Worm (Caenorhabditis elegans) whole organism, L2 larva: Measurements from ENCODE around the gene C13A2.10.

Experiments
- ZK546.5 ChIP-seq: sonication (generic microtip); optimal IDR thresholded peaks from 2 replicates; lab custom pipeline; 2017; ENCODE audit warnings: missing biosample characterization, missing genetic modification characterization
- elt-3 ChIP-seq: sonication (generic microtip); optimal IDR thresholded peaks from 2 replicates; lab custom pipeline; 2017; ENCODE audit warnings: missing biosample characterization, missing genetic modification characterization
- fos-1 ChIP-seq: fragments of 150-350 bp; optimal IDR thresholded peaks from 2 replicates; lab custom pipeline; 2014; ENCODE audit warnings: missing biosample characterization, missing genetic modification characterization
- lin-11 ChIP-seq: fragments of 150-350 bp; sonication (generic microtip); optimal IDR thresholded peaks from 2 replicates; lab custom pipeline; 2014; ENCODE audit warnings: missing biosample characterization, missing genetic modification characterization, inconsistent platforms, mixed read lengths
- lsy-2 ChIP-seq, 2 experiments: fragments of 150-350 bp in 1 of 2; sonication (generic microtip) in 1 of 2; optimal IDR thresholded peaks; 2 replicates each; lab custom pipeline; 2014 to 2017; ENCODE audit warnings: missing biosample characterization in 2 of 2, missing genetic modification characterization in 2 of 2
- nhr-11 ChIP-seq: fragments of 150-350 bp; optimal IDR thresholded peaks from 2 replicates; lab custom pipeline; 2014; ENCODE audit warnings: missing biosample characterization, missing genetic modification characterization
- nhr-6 ChIP-seq: fragments of 150-350 bp; optimal IDR thresholded peaks from 2 replicates; lab custom pipeline; 2014; ENCODE audit warnings: missing biosample characterization, missing genetic modification characterization
- skn-1 ChIP-seq: sonication (generic microtip); optimal IDR thresholded peaks from 2 replicates; lab custom pipeline; 2017; ENCODE audit warnings: missing biosample characterization, missing genetic modification characterization
- sma-3 ChIP-seq: sonication (generic microtip); optimal IDR thresholded peaks from 2 replicates; lab custom pipeline; 2016; ENCODE audit warnings: missing genetic modification reagents, missing genetic modification characterization, missing compliant biosample characterization
- snpc-4 ChIP-seq: fragments of 150-350 bp; optimal IDR thresholded peaks from 2 replicates; lab custom pipeline; 2014; ENCODE audit warnings: missing biosample characterization, missing genetic modification characterization
- zag-1 ChIP-seq: fragments of 150-350 bp; optimal IDR thresholded peaks from 2 replicates; lab custom pipeline; 2014; ENCODE audit warnings: missing biosample characterization, missing genetic modification characterization
- ztf-4 ChIP-seq: fragments of 150-350 bp; optimal IDR thresholded peaks from 2 replicates; lab custom pipeline; 2014; ENCODE audit warnings: missing biosample characterization, missing genetic modification characterization

- TF ChIP-seq ztf-4 (tag; lab: Kevin White, UChicago) (no peak), lin-11 (no peak), nhr-11 (tag; lab: Kevin White, UChicago) (no peak), snpc-4 (no peak), fos-1 (tag; lab: Kevin White, UChicago) (no peak), skn-1 (tag; lab: Kevin White, UChicago) (no peak), nhr-6 (tag; lab: Kevin White, UChicago) (no peak), lsy-2 (tag; optimal IDR thresholded peaks at IDR 0.05; lab: Kevin White, UChicago) (no peak), ZK546.5 (tag; lab: Kevin White, UChicago) (no peak), sma-3 (GFP tag; lab: Kevin White, UChicago) (no peak), elt-3 (tag; lab: Kevin White, UChicago) (no peak), zag-1 (tag; lab: Kevin White, UChicago) (no peak)
Observed at ce11 chrV:7258965-7259364, 15.9 kb downstream of the C13A2.10 start, which contains the start of gene C13A2.12.
